Worm (Caenorhabditis elegans) whole organism, L1 larva: ENCODE results near the gene K02E7.4.

Source experiments
- fkh-10 ChIP-seq: sonication (generic microtip); optimal IDR thresholded peaks from 2 replicates; lab custom pipeline; 2017; ENCODE audit warnings: missing biosample characterization, missing genetic modification reagents, missing genetic modification characterization
- unc-130 ChIP-seq: fragments of 150-350 bp; optimal IDR thresholded peaks from 2 replicates; lab custom pipeline; 2017; ENCODE audit warnings: missing biosample characterization, missing genetic modification characterization, inconsistent platforms

DNA sequence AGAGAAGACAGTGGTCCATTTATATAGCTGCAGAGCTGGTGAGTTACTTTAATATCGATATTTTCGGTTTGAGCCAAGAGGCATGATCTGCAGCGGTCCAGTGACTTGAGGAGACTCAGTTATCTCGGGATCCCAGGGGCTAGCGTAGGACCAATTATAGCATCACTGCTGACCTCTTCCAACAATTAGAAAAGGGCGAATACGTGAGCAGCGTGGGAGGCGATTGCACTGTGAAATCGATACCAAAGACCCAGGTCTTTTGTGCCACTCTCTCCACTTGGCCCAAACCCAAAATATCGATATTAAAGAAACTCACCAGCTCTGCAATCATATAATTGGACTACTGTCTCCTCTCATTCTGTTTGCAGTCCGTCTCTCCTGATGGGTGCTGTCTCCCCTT is 22.4 kb upstream of the K02E7.4 start, which contains the start of gene fbxb-40:
- TF ChIP-seq unc-130 (no peak), fkh-10 (no peak)
